Worm (Caenorhabditis elegans) whole organism, L3 larva: ENCODE data around the gene clp-10.

Experiments used
- aly-2 ChIP-seq: fragments of 150-350 bp; optimal IDR thresholded peaks from 2 replicates; lab custom pipeline; 2014; ENCODE audit warnings: missing biosample characterization, missing genetic modification characterization
- ama-1 ChIP-seq: fragments of 150-350 bp; optimal IDR thresholded peaks from 2 replicates; lab custom pipeline; 2018
- ceh-28 ChIP-seq: fragments of 150-350 bp; optimal IDR thresholded peaks from 2 replicates; lab custom pipeline; 2014; ENCODE audit warnings: missing biosample characterization, missing genetic modification reagents, missing genetic modification characterization
- ceh-82 ChIP-seq: fragments of 150-350 bp; optimal IDR thresholded peaks from 2 replicates; lab custom pipeline; 2014; ENCODE audit warnings: missing biosample characterization, missing genetic modification characterization
- elt-1 ChIP-seq: fragments of 150-350 bp; optimal IDR thresholded peaks from 2 replicates; lab custom pipeline; 2014; ENCODE audit warnings: missing biosample characterization, missing genetic modification characterization
- fkh-2 ChIP-seq: fragments of 150-350 bp; optimal IDR thresholded peaks from 2 replicates; lab custom pipeline; 2014; ENCODE audit warnings: missing biosample characterization, missing genetic modification reagents, missing genetic modification characterization
- lin-15B ChIP-seq: fragments of 150-350 bp; optimal IDR thresholded peaks from 2 replicates; lab custom pipeline; 2014; ENCODE audit warnings: missing biosample characterization, missing genetic modification characterization
- nhr-237 ChIP-seq: fragments of 150-350 bp; optimal IDR thresholded peaks from 2 replicates; lab custom pipeline; 2014; ENCODE audit warnings: missing biosample characterization, missing genetic modification characterization
- nhr-25 ChIP-seq: sonication (generic microtip); optimal IDR thresholded peaks from 2 replicates; lab custom pipeline; 2017; ENCODE audit warnings: missing biosample characterization, missing genetic modification characterization
- nhr-67 ChIP-seq: fragments of 150-350 bp; optimal IDR thresholded peaks from 2 replicates; lab custom pipeline; 2014; ENCODE audit warnings: missing biosample characterization, missing genetic modification characterization
- zag-1 ChIP-seq: fragments of 150-350 bp; optimal IDR thresholded peaks from 2 replicates; lab custom pipeline; 2014; ENCODE audit warnings: missing biosample characterization, missing genetic modification characterization

ce11 chrIII:48329-48728 is 10.3 kb upstream of the clp-10 start:
- no peak for TF ChIP-seq nhr-237 (tag; lab: Kevin White, UChicago)
- TF ChIP-seq aly-2 (tag; lab: Kevin White, UChicago): no peak
- no peak for TF ChIP-seq nhr-67 (tag; lab: Kevin White, UChicago)
- TF ChIP-seq zag-1 (tag; lab: Kevin White, UChicago): no peak
- no peak for TF ChIP-seq fkh-2 (tag; lab: Kevin White, UChicago)
- TF ChIP-seq elt-1: no peak
- TF ChIP-seq lin-15B (tag; lab: Kevin White, UChicago): no peak
- no peak for TF ChIP-seq ceh-28 (tag; lab: Kevin White, UChicago)
- no peak for TF ChIP-seq nhr-25
- TF ChIP-seq ama-1: no peak
- no peak for TF ChIP-seq ceh-82 (tag; lab: Kevin White, UChicago)
